Worm (Caenorhabditis elegans): ENCODE measurements around the gene kin-21.

kin-21 gene

DNA sequence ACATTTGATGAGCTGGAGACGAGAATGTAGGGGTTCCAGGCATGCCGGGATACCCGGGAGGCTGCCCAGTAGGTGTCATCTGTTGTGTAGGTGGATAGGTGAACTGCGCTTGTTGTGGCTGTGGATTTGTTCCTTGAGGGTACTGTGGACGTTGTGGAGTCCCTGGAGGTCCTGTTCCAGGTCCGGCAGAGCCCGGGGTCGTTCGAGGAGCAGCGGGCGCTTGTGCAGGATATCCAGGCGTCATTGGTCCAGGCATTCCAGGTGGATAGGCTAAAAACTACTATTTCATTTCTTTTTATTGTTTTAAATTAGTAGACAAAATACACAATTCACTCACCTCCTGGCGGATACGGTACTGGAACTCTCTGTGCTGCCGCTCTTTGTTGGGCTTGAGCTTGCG is 37.4 kb upstream of the kin-21 start:
- TF ChIP-seq dox-1 (GFP tag; IDR thresholded peaks at IDR 0.05) (no peak), lsy-27 (tag; optimal IDR thresholded peaks at IDR 0.05; ENCODE audit: borderline replicate concordance, insufficient read depth) (no peak), Y56A3A.18 (GFP tag; IDR thresholded peaks at IDR 0.05) (no peak), mcd-1 (GFP tag; IDR thresholded peaks at IDR 0.05) (no peak), F55B11.4 (tag; optimal IDR thresholded peaks at IDR 0.05; ENCODE audit: borderline replicate concordance, insufficient read depth) (no peak), lir-1 (GFP tag; conservative IDR thresholded peaks at IDR 0.05) (no peak), Y53F4B.3 (GFP tag; IDR thresholded peaks at IDR 0.05) (no peak), Y95B8A.8 (GFP tag; IDR thresholded peaks at IDR 0.05) (no peak), Y53G8AR.9 (GFP tag; conservative IDR thresholded peaks at IDR 0.05) (no peak), egl-18 (GFP tag; IDR thresholded peaks at IDR 0.05) (no peak), lin-26 (GFP tag; IDR thresholded peaks at IDR 0.05) (no peak), hrde-1 (tag; optimal IDR thresholded peaks at IDR 0.05; ENCODE audit: borderline replicate concordance) (no peak), ztf-6 (GFP tag; IDR thresholded peaks at IDR 0.05) (no peak)

DNA sequence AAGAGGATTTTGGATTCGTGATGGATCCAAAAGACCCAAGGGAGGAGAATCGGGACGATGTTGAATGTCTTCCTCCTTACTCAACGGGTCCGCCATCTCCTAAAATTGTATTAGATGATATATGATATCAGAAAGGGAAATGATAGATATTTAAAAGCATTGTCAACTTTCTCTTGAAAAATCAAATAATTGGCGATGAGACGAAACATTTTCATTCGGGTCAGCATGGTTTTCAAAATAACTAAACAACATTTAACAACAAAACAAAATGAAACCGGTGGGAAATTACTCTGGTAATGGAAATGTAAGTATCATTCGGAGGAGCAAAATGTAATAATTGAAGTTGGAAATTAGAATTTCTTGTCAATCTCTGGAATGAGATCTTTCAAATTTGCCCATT is 36.2 kb upstream of the kin-21 start, which contains the start of gene pis-1:
Gene pis-1 (minus strand): TSS at position 101 of the 400 bp plus-strand sequence.
- peak; percentile 8; the same call in 1 of the 2 replicates for TF ChIP-seq hmg-1.2 (GFP tag; IDR thresholded peaks at IDR 0.05)
- TF ChIP-seq Y53F4B.3 (GFP tag; IDR thresholded peaks at IDR 0.05), result no peak

DNA sequence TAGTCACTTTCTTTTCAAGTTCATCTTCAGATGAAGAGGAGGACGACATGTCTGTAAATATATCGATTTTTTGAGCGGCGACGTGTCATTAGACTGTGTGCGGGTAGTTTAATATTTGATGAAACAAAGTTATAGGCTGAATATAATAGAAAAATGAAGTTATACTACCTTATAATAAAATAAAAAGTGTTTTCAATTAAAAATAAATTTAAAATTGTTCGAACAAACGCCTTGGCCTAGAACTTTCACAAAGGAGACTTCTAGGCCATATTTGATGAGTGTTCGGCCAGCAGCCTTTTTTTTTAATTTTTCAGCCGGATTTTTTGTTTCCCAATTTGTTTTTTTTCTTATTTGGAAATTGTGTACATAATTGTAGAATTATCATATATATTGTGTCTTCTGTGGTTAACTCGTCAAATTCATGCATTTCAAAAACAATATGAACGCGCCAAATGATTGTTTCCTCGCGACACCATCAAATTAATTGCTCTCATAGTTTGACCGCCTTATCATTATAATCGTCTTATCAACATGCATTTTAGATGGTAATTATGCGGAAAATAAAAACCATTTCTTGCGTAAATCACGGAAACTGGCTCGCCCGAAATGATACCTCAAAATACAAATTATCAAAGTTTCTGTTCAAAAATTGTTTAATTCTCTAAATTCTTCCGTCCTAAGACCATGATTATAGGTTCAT is 35.2 kb upstream of the kin-21 start, which contains the start of gene T13F2.2:
Gene T13F2.2 (minus strand): TSS at position 51 of the 700 bp plus-strand sequence.
- TF ChIP-seq K11D2.4 (GFP tag; IDR thresholded peaks at IDR 0.05) (no peak), nhr-80 (tag; optimal IDR thresholded peaks at IDR 0.05) (peak; percentile 46), lin-54 (GFP tag; optimal IDR thresholded peaks at IDR 0.05) (peak; percentile 15)

DNA sequence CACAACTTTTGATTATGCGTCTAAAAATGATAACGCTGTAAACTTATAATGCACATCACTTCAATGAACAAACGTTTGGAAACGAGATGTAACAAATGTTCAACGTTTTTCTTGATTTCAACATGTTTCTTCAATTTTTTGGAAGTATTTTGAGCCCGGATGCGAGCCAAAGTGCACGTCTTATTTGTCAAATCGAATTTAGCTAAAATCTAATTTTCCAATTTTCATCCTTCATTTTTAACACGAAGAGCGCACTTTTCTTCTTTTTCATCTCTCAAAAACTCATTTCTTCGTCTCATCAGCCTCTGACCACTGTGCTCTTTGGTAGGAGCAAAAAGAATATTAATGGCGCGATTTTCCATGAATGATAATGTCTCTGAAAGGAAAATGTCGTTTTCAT is 34.4 kb upstream of the kin-21 start:
- TF ChIP-seq ekl-4 (GFP tag; IDR thresholded peaks at IDR 0.05), result no peak
- TF ChIP-seq nhr-80 (tag; optimal IDR thresholded peaks at IDR 0.05), result peak; percentile 50
- no peak for TF ChIP-seq F39B2.1 (GFP tag; IDR thresholded peaks at IDR 0.05)
- 0 out of 2 replicates have a peak, but pooled peaks have one; percentile 8 for TF ChIP-seq Y53G8AR.9 (GFP tag; conservative IDR thresholded peaks at IDR 0.05)

DNA sequence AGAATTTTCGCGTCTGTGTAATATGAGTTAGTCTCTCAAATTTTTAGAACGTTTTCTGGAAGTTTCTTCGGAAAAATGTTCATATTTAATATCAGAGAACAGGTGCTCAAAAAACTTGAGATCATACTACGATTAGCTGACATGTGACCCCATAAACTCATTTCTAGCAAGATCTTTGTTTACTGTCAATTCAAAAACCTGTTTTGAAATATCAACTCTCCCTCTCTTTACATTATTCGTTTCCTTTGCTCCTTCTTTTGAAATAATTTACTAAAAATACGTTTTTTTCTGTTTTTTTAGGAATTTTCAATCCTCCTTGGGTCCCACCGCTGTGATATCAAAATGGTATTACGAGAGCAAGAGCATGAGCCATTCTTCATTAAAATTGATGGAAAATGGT is 33.6 kb upstream of the kin-21 start, which contains the start of gene fat-4:
Gene fat-4 (plus strand): TSS at position 301 of the 400 bp plus-strand sequence.
- TF ChIP-seq bed-1 (GFP tag; IDR thresholded peaks at IDR 0.05), result no peak
- no peak for TF ChIP-seq T26A5.8 (tag; optimal IDR thresholded peaks at IDR 0.05)
- TF ChIP-seq ceh-40 (GFP tag; IDR thresholded peaks at IDR 0.05), result no peak
- no peak for TF ChIP-seq nfya-1 (tag; optimal IDR thresholded peaks at IDR 0.05; ENCODE audit: borderline replicate concordance, insufficient read depth)
- TF ChIP-seq hmg-1.2 (GFP tag; IDR thresholded peaks at IDR 0.05), result no peak
- no peak for TF ChIP-seq sptf-2 (GFP tag; optimal IDR thresholded peaks at IDR 0.05)
- TF ChIP-seq ztf-18 (tag; optimal IDR thresholded peaks at IDR 0.05), result no peak
- no peak for TF ChIP-seq egl-44 (GFP tag; IDR thresholded peaks at IDR 0.05)
- TF ChIP-seq F49E8.2 (tag; optimal IDR thresholded peaks at IDR 0.05; ENCODE audit: insufficient read depth), result no peak
- TF ChIP-seq ceh-58 (GFP tag; IDR thresholded peaks at IDR 0.05), result no peak
- TF ChIP-seq ztf-6 (GFP tag; IDR thresholded peaks at IDR 0.05), result no peak
- no peak for TF ChIP-seq lag-1 (GFP tag; IDR thresholded peaks at IDR 0.05)
- TF ChIP-seq nhr-179 (tag; optimal IDR thresholded peaks at IDR 0.05), result no peak
- no peak for TF ChIP-seq ztf-28 (GFP tag; IDR thresholded peaks at IDR 0.05)
- TF ChIP-seq lsl-1 (GFP tag; optimal IDR thresholded peaks at IDR 0.05), result no peak
- no peak for TF ChIP-seq Y56A3A.18 (GFP tag; IDR thresholded peaks at IDR 0.05)
- TF ChIP-seq akir-1 (GFP tag; optimal IDR thresholded peaks at IDR 0.05), result no peak
- TF ChIP-seq madf-6 (GFP tag; IDR thresholded peaks at IDR 0.05), result no peak
